Worm (Caenorhabditis elegans) whole organism, young adult: Measurements from ENCODE around the gene C23H5.12.

Source experiments
- attf-3 ChIP-seq: fragments of 200-800 bp; sonication (Bioruptor generic); conservative IDR thresholded peaks from 2 replicates; pipeline ENCODE4 v1.3.6; 2022; ENCODE audit warnings: missing genetic modification reagents, missing genetic modification characterization, missing compliant biosample characterization
- bed-1 ChIP-seq: fragments of 200-800 bp; sonication (Bioruptor generic); IDR thresholded peaks from 2 replicates; pipeline ENCODE4 v1.3.6; 2022; ENCODE audit warnings: missing genetic modification reagents, missing genetic modification characterization, missing compliant biosample characterization
- dpl-1 ChIP-seq: fragments of 150-350 bp; optimal IDR thresholded peaks from 2 replicates; lab custom pipeline; 2014; ENCODE audit warnings: missing biosample characterization, missing genetic modification reagents, missing genetic modification characterization
- ztf-18 ChIP-seq: sonication (generic microtip); optimal IDR thresholded peaks from 2 replicates; lab custom pipeline; 2016; ENCODE audit warnings: missing genotype, mild to moderate bottlenecking, missing genetic modification characterization, missing compliant biosample characterization

DNA sequence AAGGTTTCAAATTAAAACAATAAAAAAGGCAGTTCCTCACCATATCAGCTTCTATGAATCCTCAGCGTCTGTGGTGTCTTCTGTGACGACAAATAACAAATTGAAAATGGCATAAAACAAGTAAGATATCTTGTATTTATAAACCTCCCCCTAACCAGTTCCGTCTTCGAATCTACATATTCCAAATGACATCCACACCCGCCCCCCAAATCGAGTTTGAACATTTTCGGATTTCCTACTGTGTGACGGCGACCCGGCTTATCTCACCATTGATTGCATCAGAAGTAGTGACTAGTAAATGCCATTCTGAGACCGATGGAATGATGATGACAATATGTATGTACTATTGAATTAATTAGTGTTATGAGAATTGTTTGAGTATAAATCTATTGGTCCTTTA lies 4.5 kb upstream of the C23H5.12 start, which contains the start of gene grl-20:
- TF ChIP-seq ztf-18 (tag; lab: Kevin White, UChicago), result no peak
- TF ChIP-seq dpl-1 (GFP tag; lab: Kevin White, UChicago), result no peak
- no peak for TF ChIP-seq bed-1
- TF ChIP-seq attf-3 (GFP tag; lab: Robert Waterston, UW), result no peak
